Worm (Caenorhabditis elegans) whole organism, late embryonic: ENCODE results near the gene ZC449.5.

ENCODE experiments used
- K09A11.1 ChIP-seq: sonication (generic microtip); optimal IDR thresholded peaks from 2 replicates; lab custom pipeline; 2017; ENCODE audit warnings: antibody characterized with exemption, mild to moderate bottlenecking, missing genetic modification characterization, missing compliant biosample characterization; ENCODE audit not compliant: insufficient read depth
- ama-1 ChIP-seq: fragments of 150-350 bp; optimal IDR thresholded peaks from 2 replicates; lab custom pipeline; 2014
- dmd-4 ChIP-seq: sonication (generic microtip); optimal IDR thresholded peaks from 2 replicates; lab custom pipeline; 2016; ENCODE audit warnings: borderline replicate concordance, missing genetic modification characterization, missing compliant biosample characterization
- dve-1 ChIP-seq: sonication (generic microtip); optimal IDR thresholded peaks from 2 replicates; lab custom pipeline; 2017; ENCODE audit warnings: antibody characterized with exemption, mild to moderate bottlenecking, missing genetic modification characterization, missing compliant biosample characterization
- fkh-10 ChIP-seq: fragments of 150-350 bp; optimal IDR thresholded peaks from 2 replicates; lab custom pipeline; 2014; ENCODE audit warnings: missing biosample characterization, missing genetic modification reagents, missing genetic modification characterization
- hlh-15 ChIP-seq: sonication (generic microtip); optimal IDR thresholded peaks from 2 replicates; lab custom pipeline; 2016; ENCODE audit warnings: missing genetic modification characterization, missing compliant biosample characterization
- hlh-6 ChIP-seq: sonication (generic microtip); optimal IDR thresholded peaks from 2 replicates; lab custom pipeline; 2016; ENCODE audit warnings: missing genotype, missing genetic modification characterization, missing compliant biosample characterization
- madf-2 ChIP-seq: sonication (generic microtip); optimal IDR thresholded peaks from 2 replicates; lab custom pipeline; 2017; ENCODE audit warnings: missing genetic modification characterization, missing compliant biosample characterization
- nhr-11 ChIP-seq: fragments of 150-350 bp; optimal IDR thresholded peaks from 2 replicates; lab custom pipeline; 2014; ENCODE audit warnings: missing biosample characterization, missing genetic modification characterization
- pag-3 ChIP-seq: sonication (generic microtip); optimal IDR thresholded peaks from 2 replicates; lab custom pipeline; 2016; ENCODE audit warnings: missing compliant biosample characterization, missing genetic modification characterization, borderline replicate concordance
- pqm-1 ChIP-seq: sonication (generic microtip); optimal IDR thresholded peaks from 2 replicates; lab custom pipeline; 2016; ENCODE audit warnings: missing genetic modification characterization, missing compliant biosample characterization
- sdc-2 ChIP-seq: sonication (generic microtip); optimal IDR thresholded peaks from 2 replicates; lab custom pipeline; 2016; ENCODE audit warnings: missing genotype, missing genetic modification characterization, missing compliant biosample characterization
- sox-4 ChIP-seq: sonication (generic microtip); optimal IDR thresholded peaks from 2 replicates; lab custom pipeline; 2017; ENCODE audit warnings: mild to moderate bottlenecking, missing genetic modification characterization, inconsistent platforms, missing compliant biosample characterization

ce11 chrX:5075538-5075937, 38.0 kb upstream of the ZC449.5 start:
- TF ChIP-seq nhr-11: no peak
- no peak for TF ChIP-seq hlh-6 (tag; lab: Kevin White, UChicago)
- TF ChIP-seq sdc-2: no peak
- TF ChIP-seq pqm-1 (tag; lab: Kevin White, UChicago): no peak
- TF ChIP-seq K09A11.1 (tag; lab: Kevin White, UChicago): no peak
- no peak for TF ChIP-seq dmd-4
- TF ChIP-seq sox-4: no peak
- no peak for TF ChIP-seq dve-1 (tag; lab: Kevin White, UChicago)
- no peak for TF ChIP-seq hlh-15 (tag; lab: Kevin White, UChicago)
- TF ChIP-seq madf-2 (tag; lab: Kevin White, UChicago): no peak
- TF ChIP-seq fkh-10 (GFP tag; lab: Kevin White, UChicago): no peak
- TF ChIP-seq pag-3: no peak
- no peak for TF ChIP-seq ama-1 (lab: Kevin White, UChicago)
